Fruit fly (Drosophila melanogaster): ENCODE measurements around the gene CG14456.
"Not testable (repeated sequence)": the region's sequence is repeated elsewhere in the genome, so short reads cannot be mapped to it uniquely, and the experiment has no call there.

CG14456 gene

DNA sequence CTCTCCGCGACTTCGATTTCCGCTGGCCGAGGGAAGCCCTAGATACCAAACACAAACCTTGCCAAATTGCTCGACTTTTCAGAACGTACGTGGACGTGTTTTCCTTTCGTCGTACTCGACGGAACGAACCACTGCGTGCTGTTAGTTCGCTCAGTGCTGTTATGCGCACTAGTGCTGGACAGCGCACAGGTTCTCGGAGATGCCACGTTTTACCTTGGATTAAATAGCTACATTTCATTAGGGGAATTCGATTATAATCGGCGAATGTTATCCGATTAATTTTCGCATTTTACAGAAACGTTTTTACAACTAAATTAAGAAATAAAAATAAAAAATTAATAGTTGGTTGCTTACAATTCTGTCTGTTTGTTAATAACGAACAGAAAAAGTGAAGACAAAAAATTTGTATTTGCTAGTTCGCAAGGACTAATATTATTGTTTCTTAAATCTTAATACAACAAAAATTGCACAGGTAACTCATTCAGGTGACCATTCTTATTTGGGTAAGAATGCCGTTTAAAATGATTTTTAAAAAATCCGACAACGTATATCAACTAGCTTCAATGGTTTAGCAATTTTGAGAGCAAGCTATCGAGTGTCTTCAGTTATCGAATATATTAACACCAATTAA, 30.2 kb downstream of the CG14456 start, which contains the start of the genes ArfGAP3 and CG32452:
Gene ArfGAP3, minus strand, starts transcription at position 441 of the 631 bp plus-strand sequence.
Gene CG32452, plus strand, starts transcription at position 592 of the 631 bp plus-strand sequence.
- TF ChIP-seq psq (optimal IDR thresholded peaks at IDR 0.05) (no peak), usp (GFP tag; optimal IDR thresholded peaks at IDR 0.05) (no peak), Dll (optimal IDR thresholded peaks at IDR 0.05) (no peak), CG8478 (optimal IDR thresholded peaks at IDR 0.05) (no peak)

- TF ChIP-seq CG8478 (optimal IDR thresholded peaks at IDR 0.05); EcR (GFP tag; optimal IDR thresholded peaks at IDR 0.05); Dll (optimal IDR thresholded peaks at IDR 0.05): not testable (repeated sequence)
Observed at dm6 chr3L:22720694-22721270, 33.8 kb downstream of the CG14456 start, which contains the start of gene mael. Gene mael, plus strand, starts transcription at chr3L:22721203.

DNA sequence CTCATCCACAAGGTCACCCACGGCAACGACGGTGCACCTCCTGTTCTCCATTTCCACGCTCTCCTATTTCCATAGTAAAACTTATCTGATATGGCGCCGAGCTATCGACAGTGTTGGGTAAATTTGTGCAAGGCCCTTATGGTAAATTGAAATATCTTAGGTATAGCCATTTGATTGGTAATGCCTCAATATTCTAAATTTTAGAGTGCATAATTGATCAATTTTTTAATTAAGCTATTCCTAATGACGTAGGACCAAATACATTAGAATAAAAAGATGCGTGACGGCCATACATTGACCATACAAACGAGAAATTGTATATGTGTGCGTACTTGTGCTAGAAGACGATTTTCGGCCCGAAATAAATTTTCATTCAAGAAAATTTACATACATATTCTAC, 35.0 kb downstream of the CG14456 start, which contains the start of gene CG14451:
Gene CG14451, minus strand, starts transcription at position 101 of the 400 bp plus-strand sequence.
- no peak for TF ChIP-seq usp (GFP tag; optimal IDR thresholded peaks at IDR 0.05)
- no peak for TF ChIP-seq EcR (GFP tag; optimal IDR thresholded peaks at IDR 0.05)
- no peak for TF ChIP-seq CG8478 (optimal IDR thresholded peaks at IDR 0.05)
- TF ChIP-seq Dll (optimal IDR thresholded peaks at IDR 0.05): no peak
- TF ChIP-seq pan (optimal IDR thresholded peaks at IDR 0.05): no peak
- no peak for TF ChIP-seq psq (optimal IDR thresholded peaks at IDR 0.05)

dm6 chr3L:22724046-22724771, 37.2 kb downstream of the CG14456 start:
- TF ChIP-seq pan (optimal IDR thresholded peaks at IDR 0.05) (no peak), Dll (optimal IDR thresholded peaks at IDR 0.05) (no peak), CG8478 (optimal IDR thresholded peaks at IDR 0.05) (no peak), EcR (GFP tag; optimal IDR thresholded peaks at IDR 0.05) (no peak), usp (GFP tag; optimal IDR thresholded peaks at IDR 0.05) (no peak), psq (optimal IDR thresholded peaks at IDR 0.05) (no peak)

- TF ChIP-seq pan (optimal IDR thresholded peaks at IDR 0.05) (no peak), Dll (optimal IDR thresholded peaks at IDR 0.05) (no peak), EcR (GFP tag; optimal IDR thresholded peaks at IDR 0.05) (no peak), CG8478 (optimal IDR thresholded peaks at IDR 0.05) (no peak), psq (optimal IDR thresholded peaks at IDR 0.05) (no peak), usp (GFP tag; optimal IDR thresholded peaks at IDR 0.05) (no peak)
Observed at dm6 chr3L:22727739-22728335, 40.8 kb downstream of the CG14456 start, which contains the start of the genes CG14450 and CG11367. Gene CG14450, minus strand, starts transcription at chr3L:22727789. Gene CG11367, plus strand, starts transcription at chr3L:22728111.

DNA sequence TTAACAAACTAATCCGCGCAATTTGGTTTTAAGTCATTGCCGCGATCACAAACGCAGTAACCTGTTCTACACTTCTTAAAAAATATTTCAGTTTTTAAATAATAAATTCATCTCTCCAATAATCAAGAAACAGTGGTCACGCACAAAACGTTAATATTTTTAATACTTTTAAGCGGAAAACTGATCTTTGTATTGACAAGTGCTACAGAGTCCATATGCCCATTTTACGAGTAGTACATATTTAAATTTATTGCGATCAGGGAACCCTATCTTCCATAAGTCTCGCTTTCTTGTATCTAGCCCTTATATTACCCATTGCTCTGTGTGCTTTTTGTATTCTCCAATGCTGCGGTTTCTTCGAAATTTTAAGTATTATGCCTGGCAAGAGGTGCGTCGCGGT, 42.4 kb downstream of the CG14456 start, which contains the start of gene CG32454:
Gene CG32454, plus strand, starts transcription at position 301 of the 400 bp plus-strand sequence.
- no peak for TF ChIP-seq psq (optimal IDR thresholded peaks at IDR 0.05)
- TF ChIP-seq Dll (optimal IDR thresholded peaks at IDR 0.05): no peak
- TF ChIP-seq pan (optimal IDR thresholded peaks at IDR 0.05): no peak
- no peak for TF ChIP-seq usp (GFP tag; optimal IDR thresholded peaks at IDR 0.05)

dm6 chr3L:22731393-22731792, 44.4 kb downstream of the CG14456 start:
- TF ChIP-seq CG8478 (optimal IDR thresholded peaks at IDR 0.05): no peak
- no peak for TF ChIP-seq EcR (GFP tag; optimal IDR thresholded peaks at IDR 0.05)
- no peak for TF ChIP-seq usp (GFP tag; optimal IDR thresholded peaks at IDR 0.05)
- TF ChIP-seq psq (optimal IDR thresholded peaks at IDR 0.05): no peak
- no peak for TF ChIP-seq pan (optimal IDR thresholded peaks at IDR 0.05)
- TF ChIP-seq Dll (optimal IDR thresholded peaks at IDR 0.05): no peak

DNA sequence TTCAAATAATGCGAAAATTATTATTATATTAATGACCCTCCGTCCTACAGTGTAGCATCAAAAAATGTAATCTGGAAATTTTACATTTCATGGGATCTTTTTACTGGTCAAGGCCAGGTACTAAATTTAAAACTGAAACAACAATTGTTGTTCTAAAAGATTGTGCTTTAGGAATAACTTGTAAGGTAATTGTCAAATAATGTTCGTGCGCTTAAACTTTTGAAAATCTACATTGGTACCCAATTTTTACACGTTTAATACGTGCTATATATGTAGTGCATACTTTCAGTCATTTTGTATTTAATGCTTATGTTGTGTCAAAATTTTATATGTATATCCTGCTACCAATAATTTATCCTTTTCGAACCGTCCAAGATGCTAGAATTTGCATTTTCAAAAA, 46.6 kb downstream of the CG14456 start:
- TF ChIP-seq pan (optimal IDR thresholded peaks at IDR 0.05): no peak
- no peak for TF ChIP-seq EcR (GFP tag; optimal IDR thresholded peaks at IDR 0.05)
- TF ChIP-seq psq (optimal IDR thresholded peaks at IDR 0.05): no peak
- TF ChIP-seq usp (GFP tag; optimal IDR thresholded peaks at IDR 0.05): no peak
- no peak for TF ChIP-seq CG8478 (optimal IDR thresholded peaks at IDR 0.05)
- TF ChIP-seq Dll (optimal IDR thresholded peaks at IDR 0.05): no peak

Data from whole organism.